Worm (Caenorhabditis elegans): ENCODE data around the gene pqn-92.

pqn-92 gene

ce11 chrIII:12315179-12315578, 7.6 kb downstream of the pqn-92 start, which contains the start of gene Y75B8A.37:
Y75B8A.37 (plus strand) TSS chrIII:12315479.
- TF ChIP-seq ztf-16 (tag; optimal IDR thresholded peaks at IDR 0.05) (no peak), unc-55 (GFP tag; optimal IDR thresholded peaks at IDR 0.05) (no peak), hlh-15 (tag; optimal IDR thresholded peaks at IDR 0.05) (no peak), nfya-1 (tag; optimal IDR thresholded peaks at IDR 0.05) (no peak), pax-1 (tag; optimal IDR thresholded peaks at IDR 0.05) (no peak), F13H6.1 (tag; optimal IDR thresholded peaks at IDR 0.05) (no peak), ceh-24 (tag; optimal IDR thresholded peaks at IDR 0.05) (no peak), dve-1 (tag; optimal IDR thresholded peaks at IDR 0.05) (no peak), ceh-9 (tag; optimal IDR thresholded peaks at IDR 0.05) (no peak), npax-4 (tag; optimal IDR thresholded peaks at IDR 0.05) (no peak), tbx-7 (tag; optimal IDR thresholded peaks at IDR 0.05) (no peak), C38D4.7 (GFP tag; optimal IDR thresholded peaks at IDR 0.05) (no peak)

ce11 chrIII:12317492-12317891, 9.9 kb downstream of the pqn-92 start:
- TF ChIP-seq elt-2 (tag; optimal IDR thresholded peaks at IDR 0.05) (peak; percentile 40), K02D7.2 (tag; optimal IDR thresholded peaks at IDR 0.05) (no peak), ref-2 (tag; optimal IDR thresholded peaks at IDR 0.05) (no peak), pha-2 (tag; optimal IDR thresholded peaks at IDR 0.05) (no peak), elt-4 (tag; optimal IDR thresholded peaks at IDR 0.05) (no peak), ceh-19 (GFP tag; optimal IDR thresholded peaks at IDR 0.05) (no peak), ceh-18 (tag; optimal IDR thresholded peaks at IDR 0.05) (no peak)

- no peak for TF ChIP-seq hlh-30 (tag; optimal IDR thresholded peaks at IDR 0.05; ENCODE audit: insufficient read depth)
- peak; percentile 85 for TF ChIP-seq elt-2 (tag; optimal IDR thresholded peaks at IDR 0.05)
- no peak for TF ChIP-seq ceh-24 (tag; optimal IDR thresholded peaks at IDR 0.05)
- no peak for TF ChIP-seq dve-1 (tag; optimal IDR thresholded peaks at IDR 0.05)
Observed at ce11 chrIII:12318794-12319193, 11.2 kb downstream of the pqn-92 start, which contains the start of gene Y75B8A.28. Y75B8A.28 (plus strand) TSS chrIII:12319089.

ce11 chrIII:12325284-12325683, 17.7 kb downstream of the pqn-92 start:
- TF ChIP-seq unc-3 (GFP tag; conservative IDR thresholded peaks at IDR 0.05) (no peak), unc-3 (tag; optimal IDR thresholded peaks at IDR 0.05) (no peak), elt-2 (tag; optimal IDR thresholded peaks at IDR 0.05) (peak; percentile 88)

ce11 chrIII:12327528-12327997, 20.0 kb downstream of the pqn-92 start, which contains the start of the genes zip-12 and Y75B8A.63:
zip-12 (plus strand) TSS chrIII:12327914.
Y75B8A.63 (plus strand) TSS chrIII:12327947.
- TF ChIP-seq hlh-8 (tag; optimal IDR thresholded peaks at IDR 0.05): no peak
- peak; percentile 73 for TF ChIP-seq elt-2 (tag; optimal IDR thresholded peaks at IDR 0.05)
- no peak for TF ChIP-seq fkh-6 (tag; optimal IDR thresholded peaks at IDR 0.05)

ce11 chrIII:12331300-12331699, 23.7 kb downstream of the pqn-92 start:
- TF ChIP-seq hlh-15 (tag; optimal IDR thresholded peaks at IDR 0.05) (no peak), nfya-1 (tag; optimal IDR thresholded peaks at IDR 0.05) (peak; percentile 95)

- TF ChIP-seq ahr-1 (tag; optimal IDR thresholded peaks at IDR 0.05): no peak
- no peak for TF ChIP-seq unc-42 (tag; optimal IDR thresholded peaks at IDR 0.05)
- no peak for TF ChIP-seq pat-9 (tag; optimal IDR thresholded peaks at IDR 0.05)
- TF ChIP-seq pha-2 (tag; optimal IDR thresholded peaks at IDR 0.05): no peak
- no peak for TF ChIP-seq syd-9 (tag; optimal IDR thresholded peaks at IDR 0.05)
- TF ChIP-seq zip-5 (tag; optimal IDR thresholded peaks at IDR 0.05): no peak
- TF ChIP-seq C38D4.7 (GFP tag; optimal IDR thresholded peaks at IDR 0.05): no peak
- no peak for TF ChIP-seq ceh-14 (tag; optimal IDR thresholded peaks at IDR 0.05)
- no peak for TF ChIP-seq pha-4 (tag; optimal IDR thresholded peaks at IDR 0.05)
- TF ChIP-seq pag-3 (tag; optimal IDR thresholded peaks at IDR 0.05; ENCODE audit: borderline replicate concordance): no peak
- no peak for TF ChIP-seq K09A11.1 (tag; optimal IDR thresholded peaks at IDR 0.05; ENCODE audit: insufficient read depth)
- no peak for TF ChIP-seq elt-4 (tag; optimal IDR thresholded peaks at IDR 0.05)
- no peak for TF ChIP-seq hlh-15 (tag; optimal IDR thresholded peaks at IDR 0.05)
- TF ChIP-seq hlh-13 (GFP tag; optimal IDR thresholded peaks at IDR 0.05): no peak
Observed at ce11 chrIII:12333445-12333844, 25.9 kb downstream of the pqn-92 start, which contains the start of gene zip-1. zip-1 (plus strand) TSS chrIII:12333745.

All from whole organism, late embryonic.